Worm (Caenorhabditis elegans) whole organism, L3 larva: ENCODE results near the gene ZK822.1.

ENCODE experiments used
- R02D3.7 ChIP-seq: fragments of 150-350 bp; optimal IDR thresholded peaks from 2 replicates; lab custom pipeline; 2014; ENCODE audit warnings: missing biosample characterization, missing genetic modification characterization
- ama-1 ChIP-seq: fragments of 150-350 bp; optimal IDR thresholded peaks from 2 replicates; lab custom pipeline; 2018
- elt-3 ChIP-seq, 3 experiments: fragments of 150-350 bp in 1 of 3; sonication (generic microtip) in 2 of 3; optimal IDR thresholded peaks; 2 replicates in 2 of 3; 4 replicates in 1 of 3; lab custom pipeline; 2014 to 2017; ENCODE audit warnings: missing biosample characterization in 3 of 3, missing genetic modification characterization in 3 of 3
- lsy-12 ChIP-seq: sonication (generic microtip); optimal IDR thresholded peaks from 2 replicates; lab custom pipeline; 2016; ENCODE audit warnings: mild to moderate bottlenecking, missing genetic modification characterization, missing compliant biosample characterization
- mdl-1 ChIP-seq: fragments of 150-350 bp; optimal IDR thresholded peaks from 2 replicates; lab custom pipeline; 2014; ENCODE audit warnings: missing biosample characterization, missing genetic modification characterization
- mml-1 ChIP-seq: fragments of 150-350 bp; sonication (generic microtip); optimal IDR thresholded peaks from 3 replicates; lab custom pipeline; 2014; ENCODE audit warnings: missing biosample characterization, missing genetic modification characterization
- nhr-12 ChIP-seq: fragments of 150-350 bp; optimal IDR thresholded peaks from 2 replicates; lab custom pipeline; 2014; ENCODE audit warnings: missing biosample characterization, missing genetic modification characterization
- nhr-237 ChIP-seq: fragments of 150-350 bp; optimal IDR thresholded peaks from 2 replicates; lab custom pipeline; 2014; ENCODE audit warnings: missing biosample characterization, missing genetic modification characterization
- nhr-76 ChIP-seq: fragments of 150-350 bp; sonication (generic microtip); optimal IDR thresholded peaks from 5 replicates; lab custom pipeline; 2014; ENCODE audit warnings: missing biosample characterization, missing genetic modification characterization
- nhr-77 ChIP-seq: fragments of 150-350 bp; optimal IDR thresholded peaks from 2 replicates; lab custom pipeline; 2014; ENCODE audit warnings: missing biosample characterization, missing genetic modification characterization
- skn-1 ChIP-seq: fragments of 150-350 bp; optimal IDR thresholded peaks from 2 replicates; lab custom pipeline; 2014; ENCODE audit warnings: missing biosample characterization, missing genetic modification characterization
- snpc-4 ChIP-seq: fragments of 150-350 bp; optimal IDR thresholded peaks from 2 replicates; lab custom pipeline; 2014; ENCODE audit warnings: missing biosample characterization, missing genetic modification characterization
- ztf-11 ChIP-seq: fragments of 150-350 bp; optimal IDR thresholded peaks from 2 replicates; lab custom pipeline; 2014; ENCODE audit warnings: missing biosample characterization, missing genetic modification characterization

- TF ChIP-seq mml-1 (tag; lab: Kevin White, UChicago) = no peak
- TF ChIP-seq lsy-12 (tag; lab: Kevin White, UChicago) = no peak
- TF ChIP-seq mdl-1 = no peak
- no peak for TF ChIP-seq skn-1 (tag; lab: Kevin White, UChicago)
- TF ChIP-seq nhr-237 (tag; lab: Kevin White, UChicago) = no peak
- TF ChIP-seq R02D3.7 = no peak
- no peak for TF ChIP-seq elt-3 (tag; optimal IDR thresholded peaks at IDR 0.05; lab: Kevin White, UChicago)
- TF ChIP-seq ama-1 (lab: Kevin White, UChicago) = no peak
- TF ChIP-seq ztf-11 (tag; lab: Kevin White, UChicago) = no peak
- TF ChIP-seq nhr-76 (tag; lab: Kevin White, UChicago) = no peak
- TF ChIP-seq nhr-77 (tag; lab: Kevin White, UChicago) = no peak
- no peak for TF ChIP-seq snpc-4 (tag; lab: Kevin White, UChicago)
- TF ChIP-seq nhr-12 (tag; lab: Kevin White, UChicago) = no peak
Measured at ce11 chrIV:11937087-11937486, 15.2 kb upstream of the ZK822.1 start, which contains the start of gene slc-5A12.
